Fruit fly (Drosophila melanogaster): ENCODE data around the gene ATPsynGL.

Gene ATPsynGL

DNA sequence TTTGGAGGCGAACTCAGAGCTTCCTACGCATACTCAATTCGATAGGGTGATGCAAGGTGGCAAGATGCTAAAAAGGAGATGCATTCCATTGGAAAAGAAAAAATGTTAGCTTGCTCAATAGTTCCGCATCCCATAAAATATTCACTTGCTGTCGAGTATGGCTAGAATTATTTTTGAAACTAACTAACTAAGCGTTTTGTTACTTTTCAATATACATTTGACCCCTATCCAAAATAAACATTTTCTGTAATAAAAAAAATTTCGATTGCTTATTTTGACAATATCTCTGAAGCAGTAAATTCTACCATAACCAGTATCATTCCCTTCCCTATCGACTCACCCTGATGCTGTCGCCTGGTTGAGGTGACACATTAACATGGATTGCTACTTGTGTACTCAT is 43.5 kb upstream of the ATPsynGL start (continued):
- TF ChIP-seq bcd (GFP tag; optimal IDR thresholded peaks at IDR 0.05) (peak; percentile 19), CG31388 (GFP tag; optimal IDR thresholded peaks at IDR 0.05) (no peak), CG15073 (GFP tag; optimal IDR thresholded peaks at IDR 0.05) (no peak), ssp (GFP tag; IDR thresholded peaks at IDR 0.05) (no peak), HLHmδ (GFP tag; optimal IDR thresholded peaks at IDR 0.05) (no peak), Doc3 (GFP tag; IDR thresholded peaks at IDR 0.05; ENCODE audit: partially characterized antibody) (no peak), danr (GFP tag; IDR thresholded peaks at IDR 0.05) (no peak), NK7.1 (GFP tag; optimal IDR thresholded peaks at IDR 0.05) (no peak), schlank (tag; optimal IDR thresholded peaks at IDR 0.05) (no peak), disco-r (GFP tag; optimal IDR thresholded peaks at IDR 0.05) (no peak), CG4404 (GFP tag; IDR thresholded peaks at IDR 0.05) (no peak), Hand (GFP tag; optimal IDR thresholded peaks at IDR 0.05) (no peak), CG2199 (GFP tag; IDR thresholded peaks at IDR 0.05) (no peak), CG7745 (tag; optimal IDR thresholded peaks at IDR 0.05) (no peak), maf-S (GFP tag; optimal IDR thresholded peaks at IDR 0.05) (no peak), CG11398 (GFP tag; optimal IDR thresholded peaks at IDR 0.05) (no peak), twi (tag; optimal IDR thresholded peaks at IDR 0.05) (no peak), pros (GFP tag; optimal IDR thresholded peaks at IDR 0.05) (no peak), CG8281 (tag; optimal IDR thresholded peaks at IDR 0.05) (no peak), dysf (GFP tag; IDR thresholded peaks at IDR 0.05) (no peak; the same call in 2 of the 3 replicates), pho (GFP tag; optimal IDR thresholded peaks at IDR 0.05) (peak; percentile 24), Ravus (GFP tag; IDR thresholded peaks at IDR 0.05) (no peak), ewg (GFP tag; optimal IDR thresholded peaks at IDR 0.05) (no peak), Myb (GFP tag; optimal IDR thresholded peaks at IDR 0.05) (no peak), CG18011 (GFP tag; optimal IDR thresholded peaks at IDR 0.05) (no peak), Oli (tag; optimal IDR thresholded peaks at IDR 0.05) (peak; percentile 26), Tbp (GFP tag; optimal IDR thresholded peaks at IDR 0.05) (no peak), CG3407 (GFP tag; optimal IDR thresholded peaks at IDR 0.05) (no peak), sens-2 (GFP tag; IDR thresholded peaks at IDR 0.05) (no peak), CG18764 (GFP tag; optimal IDR thresholded peaks at IDR 0.05) (no peak), wek (GFP tag; optimal IDR thresholded peaks at IDR 0.05) (no peak), Bgb (GFP tag; IDR thresholded peaks at IDR 0.05; ENCODE audit: partially characterized antibody) (no peak), Nf-YC (tag; optimal IDR thresholded peaks at IDR 0.05) (no peak), CG9215 (GFP tag; IDR thresholded peaks at IDR 0.05) (no peak), Sin3A (optimal IDR thresholded peaks at IDR 0.05) (no peak), Elba2 (GFP tag; optimal IDR thresholded peaks at IDR 0.05) (no peak), fd102C (GFP tag; optimal IDR thresholded peaks at IDR 0.05) (no peak), CG10366 (GFP tag; IDR thresholded peaks at IDR 0.05) (no peak), Dbx (GFP tag; IDR thresholded peaks at IDR 0.05) (peak; percentile 31; the same call in 1 of the 3 replicates), CG18262 (tag; optimal IDR thresholded peaks at IDR 0.05) (no peak), lola (GFP tag; optimal IDR thresholded peaks at IDR 0.05) (no peak), zfh1 (GFP tag; IDR thresholded peaks at IDR 0.05) (0 out of 3 replicates have a peak, but pooled peaks have one; percentile 12), CG33213 (GFP tag; optimal IDR thresholded peaks at IDR 0.05) (no peak), CG17802 (tag; optimal IDR thresholded peaks at IDR 0.05) (no peak), seq (GFP tag; IDR thresholded peaks at IDR 0.05) (no peak), ci (GFP tag; IDR thresholded peaks at IDR 0.05) (no peak), CG6175 (GFP tag; IDR thresholded peaks at IDR 0.05) (no peak), corto (GFP tag; optimal IDR thresholded peaks at IDR 0.05) (no peak), peb (GFP tag; IDR thresholded peaks at IDR 0.05) (no peak), CG1529 (GFP tag; optimal IDR thresholded peaks at IDR 0.05) (no peak), CG17359 (tag; optimal IDR thresholded peaks at IDR 0.05) (no peak), YL-1 (GFP tag; optimal IDR thresholded peaks at IDR 0.05) (no peak)

Data from whole organism, embryonic.